Fruit fly (Drosophila melanogaster): ENCODE results near the gene PKD.

PKD gene

dm6 chr3R:18283441-18283840 is 30.8 kb downstream of the PKD start, which contains the start of the genes CG14312 and CG8064 (continued):
- TF ChIP-seq CG4854 (GFP tag; optimal IDR thresholded peaks at IDR 0.05) (no peak), CG17385 (GFP tag; optimal IDR thresholded peaks at IDR 0.05) (no peak), gsb (GFP tag; IDR thresholded peaks at IDR 0.05) (no peak), CG5245 (GFP tag; optimal IDR thresholded peaks at IDR 0.05) (no peak), CG30431 (GFP tag; optimal IDR thresholded peaks at IDR 0.05) (no peak), Med (GFP tag) (peak; percentile 55), C15 (GFP tag; IDR thresholded peaks at IDR 0.05) (no peak), CG18011 (GFP tag; optimal IDR thresholded peaks at IDR 0.05) (peak; percentile 3), ranshi (GFP tag; IDR thresholded peaks at IDR 0.05) (no peak), CG14860 (GFP tag; IDR thresholded peaks at IDR 0.05; ENCODE audit: partially characterized antibody) (0 out of 3 replicates have a peak, but pooled peaks have one; percentile 10), Side (GFP tag; optimal IDR thresholded peaks at IDR 0.05) (no peak), CG34376 (GFP tag; optimal IDR thresholded peaks at IDR 0.05) (no peak), CG1602 (GFP tag; optimal IDR thresholded peaks at IDR 0.05) (no peak), Jarid2 (GFP tag; optimal IDR thresholded peaks at IDR 0.05) (no peak), dmrt11E (tag; optimal IDR thresholded peaks at IDR 0.05) (no peak), Hr78 (GFP tag; optimal IDR thresholded peaks at IDR 0.05) (no peak), CG6791 (GFP tag; IDR thresholded peaks at IDR 0.05; ENCODE audit: partially characterized antibody) (peak; percentile 78), twi (tag; optimal IDR thresholded peaks at IDR 0.05) (no peak), bbx (GFP tag; IDR thresholded peaks at IDR 0.05; ENCODE audit: partially characterized antibody) (peak; percentile 65), NC2β (GFP tag; optimal IDR thresholded peaks at IDR 0.05) (peak; percentile 31), CG8388 (GFP tag; optimal IDR thresholded peaks at IDR 0.05) (no peak), pho (GFP tag; optimal IDR thresholded peaks at IDR 0.05) (no peak), inv (GFP tag; IDR thresholded peaks at IDR 0.05; ENCODE audit: partially characterized antibody) (peak; percentile 41; the same call in 1 of the 2 replicates), trem (tag; optimal IDR thresholded peaks at IDR 0.05) (peak; percentile 99), Sin3A (optimal IDR thresholded peaks at IDR 0.05) (peak; percentile 57), ato (GFP tag; IDR thresholded peaks at IDR 0.05; ENCODE audit: partially characterized antibody) (peak; percentile 54; the same call in 1 of the 2 replicates), yki (optimal IDR thresholded peaks at IDR 0.05) (no peak), Abd-B (GFP tag; optimal IDR thresholded peaks at IDR 0.05) (no peak), fd64A (GFP tag; optimal IDR thresholded peaks at IDR 0.05) (no peak), stwl (tag; optimal IDR thresholded peaks at IDR 0.05) (peak; percentile 73), CG31224 (GFP tag; IDR thresholded peaks at IDR 0.05) (no peak), unc-4 (GFP tag; IDR thresholded peaks at IDR 0.05; ENCODE audit: partially characterized antibody) (peak; percentile 66), NC2α (GFP tag; optimal IDR thresholded peaks at IDR 0.05) (no peak), zfh1 (GFP tag; IDR thresholded peaks at IDR 0.05) (0 out of 3 replicates have a peak, but pooled peaks have one; percentile 15), Asciz (GFP tag; optimal IDR thresholded peaks at IDR 0.05) (no peak), sob (GFP tag; IDR thresholded peaks at IDR 0.05) (no peak), unpg (GFP tag; optimal IDR thresholded peaks at IDR 0.05) (no peak), Ets97D (GFP tag; optimal IDR thresholded peaks at IDR 0.05) (peak; percentile 62), hbn (GFP tag; IDR thresholded peaks at IDR 0.05; ENCODE audit: partially characterized antibody) (peak; percentile 65), CG12104 (GFP tag; optimal IDR thresholded peaks at IDR 0.05) (no peak), CG9609 (GFP tag; optimal IDR thresholded peaks at IDR 0.05) (no peak), hkb (optimal IDR thresholded peaks at IDR 0.05) (peak; percentile 39), hkb (GFP tag; IDR thresholded peaks at IDR 0.05) (no peak), CG7963 (GFP tag; IDR thresholded peaks at IDR 0.05; ENCODE audit: partially characterized antibody) (peak; percentile 59; the same call in 2 of the 3 replicates), Hr51 (GFP tag; optimal IDR thresholded peaks at IDR 0.05) (peak in 1 of 2 experiments; percentile 75), fd102C (GFP tag; optimal IDR thresholded peaks at IDR 0.05) (no peak), CG4617 (GFP tag; optimal IDR thresholded peaks at IDR 0.05; ENCODE audit: borderline replicate concordance) (peak; percentile 37), CG17802 (tag; optimal IDR thresholded peaks at IDR 0.05) (no peak), jing (GFP tag; optimal IDR thresholded peaks at IDR 0.05) (no peak), CG34224 (GFP tag; IDR thresholded peaks at IDR 0.05; ENCODE audit: partially characterized antibody) (peak; percentile 46; the same call in 1 of the 3 replicates)
